Worm (Caenorhabditis elegans): Measurements from ENCODE around the gene vit-3.

DNA sequence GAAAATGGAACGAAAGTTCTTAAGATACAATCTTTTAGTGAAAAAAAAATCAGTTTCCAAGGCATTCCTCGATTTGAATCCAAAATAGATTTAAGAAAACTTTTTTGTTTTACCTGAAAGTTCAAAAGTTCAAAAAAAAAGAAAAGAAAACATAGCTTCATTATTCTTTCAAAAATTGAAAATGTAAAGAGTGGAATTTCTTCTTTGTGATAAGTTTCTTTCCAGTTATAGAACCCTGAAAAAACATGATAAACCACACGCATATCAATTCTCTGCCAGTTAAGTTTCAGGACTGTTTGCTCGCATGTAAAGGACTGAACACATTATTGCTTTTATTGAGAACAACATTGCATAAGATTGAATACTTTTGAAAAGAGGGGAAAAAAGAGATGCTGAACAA is 39.4 kb upstream of the vit-3 start:
- TF ChIP-seq ets-7 (tag; optimal IDR thresholded peaks at IDR 0.05) (no peak), tbx-37 (GFP tag; conservative IDR thresholded peaks at IDR 0.05) (no peak), tbx-11 (GFP tag; IDR thresholded peaks at IDR 0.05) (no peak), flt-1 (GFP tag; IDR thresholded peaks at IDR 0.05) (no peak), sea-1 (GFP tag; conservative IDR thresholded peaks at IDR 0.05) (no peak)

All from whole organism, early embryonic.